Fruit fly (Drosophila melanogaster): ENCODE results near the gene CG17186.

CG17186 gene

DNA sequence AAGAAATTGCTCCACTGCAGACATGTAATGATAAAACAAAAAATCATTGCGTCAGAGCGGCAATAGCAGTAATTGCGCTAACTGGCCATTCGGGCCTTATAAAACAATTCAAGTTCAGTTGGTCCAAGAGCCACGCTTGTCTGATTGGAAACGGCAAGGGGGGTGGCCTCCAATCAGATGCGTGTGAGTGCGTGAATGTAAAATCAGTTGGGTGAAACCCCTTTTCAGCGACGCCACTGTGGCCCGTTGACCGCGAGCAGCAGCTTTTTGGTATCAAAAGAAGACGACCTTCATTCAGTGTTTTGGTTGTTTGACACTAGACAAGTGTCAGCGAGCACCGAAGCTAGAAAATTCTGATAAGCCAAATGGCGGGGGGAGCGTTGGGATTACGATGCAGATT, 25.0 kb upstream of the CG17186 start (continued):
- TF ChIP-seq CG17186 (GFP tag; optimal IDR thresholded peaks at IDR 0.05) (no peak), Hr39 (optimal IDR thresholded peaks at IDR 0.05) (no peak), MBD-R2 (GFP tag; IDR thresholded peaks at IDR 0.05) (no peak), dysf (GFP tag; IDR thresholded peaks at IDR 0.05) (peak; percentile 38; the same call in 2 of the 3 replicates)

DNA sequence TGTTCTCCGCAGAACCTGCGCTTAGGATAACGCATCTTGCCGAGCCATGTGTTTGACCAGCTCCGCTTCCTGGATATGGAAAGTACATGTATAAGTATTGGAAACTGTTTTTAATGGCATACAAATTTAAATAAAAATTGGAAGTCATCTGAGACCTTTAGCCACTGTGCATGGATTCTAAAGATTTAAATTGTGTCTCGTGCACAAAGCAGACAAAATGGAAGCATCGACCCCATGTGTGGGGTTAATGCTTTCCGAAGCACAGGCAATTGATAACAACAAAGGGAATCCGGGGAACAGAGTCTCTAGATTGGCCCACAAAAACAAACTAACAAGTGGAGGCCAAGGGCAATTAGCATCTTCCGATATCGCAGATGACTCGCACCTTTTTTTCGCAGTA, 24.4 kb upstream of the CG17186 start:
- no peak for TF ChIP-seq croc (GFP tag; conservative IDR thresholded peaks at IDR 0.05)

DNA sequence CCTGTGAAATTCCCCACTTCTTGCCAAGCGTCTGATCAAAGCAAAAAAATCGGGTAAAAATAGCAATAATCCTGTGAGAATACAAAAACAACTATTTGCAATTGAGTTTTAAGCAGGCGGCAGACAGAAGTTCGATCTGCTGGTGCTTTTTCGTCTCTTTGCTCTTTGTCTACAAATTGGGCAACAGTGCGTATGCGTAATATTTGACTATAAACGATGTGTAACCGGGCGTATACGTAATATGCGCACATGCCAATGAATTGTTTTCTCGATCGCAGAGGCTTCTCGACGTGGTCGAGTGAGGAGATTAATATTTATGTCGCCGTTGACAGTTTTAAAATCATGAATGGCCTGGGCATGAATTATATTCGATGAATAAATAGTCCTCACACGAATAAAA, 18.0 kb upstream of the CG17186 start:
- TF ChIP-seq Fer3 (tag; optimal IDR thresholded peaks at IDR 0.05) (no peak), bbx (GFP tag; IDR thresholded peaks at IDR 0.05; ENCODE audit: partially characterized antibody) (no peak), NFAT (GFP tag; IDR thresholded peaks at IDR 0.05) (no peak), CG7271 (tag; optimal IDR thresholded peaks at IDR 0.05) (no peak), Atf6 (GFP tag; IDR thresholded peaks at IDR 0.05) (no peak), Hr51 (GFP tag; optimal IDR thresholded peaks at IDR 0.05) (no peak), grau (tag; optimal IDR thresholded peaks at IDR 0.05) (no peak), tio (GFP tag; optimal IDR thresholded peaks at IDR 0.05) (no peak), gro (GFP tag; optimal IDR thresholded peaks at IDR 0.05) (no peak), CG11560 (tag; IDR thresholded peaks at IDR 0.05) (no peak), CG1792 (GFP tag; optimal IDR thresholded peaks at IDR 0.05) (no peak), CG4617 (GFP tag; optimal IDR thresholded peaks at IDR 0.05; ENCODE audit: borderline replicate concordance) (no peak), Pdp1 (GFP tag; optimal IDR thresholded peaks at IDR 0.05) (peak in 1 of 2 experiments; percentile 62), Sin3A (optimal IDR thresholded peaks at IDR 0.05) (no peak), Oli (tag; optimal IDR thresholded peaks at IDR 0.05) (no peak), CG10979 (tag; optimal IDR thresholded peaks at IDR 0.05) (peak; percentile 6), CG7372 (GFP tag; IDR thresholded peaks at IDR 0.05) (peak; percentile 93), org-1 (GFP tag; optimal IDR thresholded peaks at IDR 0.05) (no peak), CG10959 (GFP tag; IDR thresholded peaks at IDR 0.05) (0 out of 2 replicates have a peak, but pooled peaks have one; percentile 17), wdn (GFP tag; IDR thresholded peaks at IDR 0.05) (no peak), Ets65A (GFP tag) (no peak), CG15011 (GFP tag; optimal IDR thresholded peaks at IDR 0.05) (no peak), sens-2 (GFP tag; IDR thresholded peaks at IDR 0.05) (no peak), tap (tag; optimal IDR thresholded peaks at IDR 0.05) (no peak), CG17829 (tag; optimal IDR thresholded peaks at IDR 0.05) (no peak), pfk (GFP tag; optimal IDR thresholded peaks at IDR 0.05) (no peak), gce (GFP tag; IDR thresholded peaks at IDR 0.05) (no peak), slou (GFP tag; optimal IDR thresholded peaks at IDR 0.05) (no peak)

DNA sequence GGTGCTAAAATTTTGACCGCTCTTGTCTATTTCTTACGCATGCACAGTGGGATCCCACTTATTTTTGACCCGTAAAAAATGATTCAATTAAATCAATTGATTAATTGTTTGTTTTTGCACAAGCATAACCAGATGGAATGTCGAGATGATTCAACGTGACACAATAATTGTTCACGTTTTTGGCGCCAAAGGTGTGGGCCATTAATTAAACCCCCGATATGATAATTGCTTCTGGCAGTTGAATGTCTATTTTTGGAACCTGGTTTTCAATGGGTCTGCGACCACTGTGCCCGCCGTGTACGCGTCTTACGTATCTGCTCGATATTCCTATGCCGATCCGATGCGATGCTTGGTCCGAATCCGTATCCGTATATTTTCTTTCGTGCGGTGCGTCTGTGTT, 14.7 kb upstream of the CG17186 start:
- TF ChIP-seq CG7839 (tag; optimal IDR thresholded peaks at IDR 0.05) (peak; percentile 82), CG1529 (GFP tag; optimal IDR thresholded peaks at IDR 0.05) (peak; percentile 7), Fer3 (tag; optimal IDR thresholded peaks at IDR 0.05) (peak; percentile 66), Hr39 (optimal IDR thresholded peaks at IDR 0.05) (no peak), CG34376 (GFP tag; optimal IDR thresholded peaks at IDR 0.05) (peak; percentile 20), CG14014 (GFP tag; IDR thresholded peaks at IDR 0.05) (peak; percentile 79), Adf1 (GFP tag; IDR thresholded peaks at IDR 0.05) (0 out of 2 replicates have a peak, but pooled peaks have one; percentile 10), Spps (tag; optimal IDR thresholded peaks at IDR 0.05) (peak; percentile 51), Ravus (GFP tag; IDR thresholded peaks at IDR 0.05) (no peak), CG6689 (GFP tag; IDR thresholded peaks at IDR 0.05) (peak; percentile 81), peb (GFP tag; IDR thresholded peaks at IDR 0.05) (peak; percentile 72), chif (GFP tag; optimal IDR thresholded peaks at IDR 0.05) (peak; percentile 35 to 52), CG17568 (GFP tag; optimal IDR thresholded peaks at IDR 0.05) (peak; percentile 59), CG1792 (GFP tag; optimal IDR thresholded peaks at IDR 0.05) (peak; percentile 65), chinmo (GFP tag; IDR thresholded peaks at IDR 0.05; ENCODE audit: partially characterized antibody) (no peak), chn (GFP tag; optimal IDR thresholded peaks at IDR 0.05) (peak; percentile 38), CkIIα-i1 (GFP tag; IDR thresholded peaks at IDR 0.05) (no peak), CG31441 (GFP tag; IDR thresholded peaks at IDR 0.05) (peak; percentile 77), CG2120 (GFP tag; optimal IDR thresholded peaks at IDR 0.05) (peak; percentile 55), CG16779 (GFP tag; IDR thresholded peaks at IDR 0.05) (no peak)

Data from whole organism, embryonic.